Worm (Caenorhabditis elegans) whole organism, young adult: Measurements from ENCODE around the gene C05G5.1.

Experiments used
- B0035.1 ChIP-seq: sonication (generic microtip); optimal IDR thresholded peaks from 2 replicates; lab custom pipeline; 2016; ENCODE audit warnings: missing genetic modification characterization, mild to moderate bottlenecking, missing compliant biosample characterization, missing genotype, missing genetic modification reagents
- B0261.1 ChIP-seq: sonication (generic microtip); optimal IDR thresholded peaks from 2 replicates; lab custom pipeline; 2016; ENCODE audit warnings: mild to moderate bottlenecking, missing genetic modification characterization, moderate library complexity, missing compliant biosample characterization
- B0336.3 ChIP-seq: fragments of 200-800 bp; sonication (Bioruptor generic); IDR thresholded peaks from 2 replicates; pipeline ENCODE4 v1.3.6; 2022; ENCODE audit warnings: missing genetic modification characterization, missing compliant biosample characterization
- D2030.7 ChIP-seq: fragments of 200-800 bp; sonication (Bioruptor generic); IDR thresholded peaks from 2 replicates; pipeline ENCODE4 v1.3.6; 2022; ENCODE audit warnings: missing genetic modification reagents, missing genetic modification characterization, missing compliant biosample characterization
- F10E7.11 ChIP-seq: sonication (generic microtip); optimal IDR thresholded peaks from 2 replicates; lab custom pipeline; 2017; ENCODE audit warnings: mild to moderate bottlenecking, missing genetic modification characterization, moderate library complexity, missing compliant biosample characterization
- ZK185.1 ChIP-seq: sonication (generic microtip); optimal IDR thresholded peaks from 2 replicates; lab custom pipeline; 2016; ENCODE audit warnings: mild to moderate bottlenecking, missing genetic modification characterization, missing compliant biosample characterization; ENCODE audit not compliant: poor library complexity, severe bottlenecking
- aptf-2 ChIP-seq: fragments of 200-800 bp; sonication (Bioruptor generic); conservative IDR thresholded peaks from 2 replicates; pipeline ENCODE4 v1.3.6; 2022; ENCODE audit warnings: missing genetic modification reagents, missing genetic modification characterization, missing compliant biosample characterization
- ceh-100 ChIP-seq: fragments of 200-800 bp; sonication (Bioruptor generic); IDR thresholded peaks from 2 replicates; pipeline ENCODE4 v1.3.6; 2022; ENCODE audit warnings: missing genetic modification reagents, missing genetic modification characterization, missing compliant biosample characterization
- ceh-91 ChIP-seq: fragments of 200-800 bp; sonication (Bioruptor generic); IDR thresholded peaks from 2 replicates; pipeline ENCODE4 v1.3.6; 2022; ENCODE audit warnings: missing genetic modification reagents, missing genetic modification characterization, missing compliant biosample characterization
- chd-7 ChIP-seq: sonication (generic microtip); optimal IDR thresholded peaks from 2 replicates; lab custom pipeline; 2016; ENCODE audit warnings: mild to moderate bottlenecking, missing genetic modification characterization, moderate library complexity, missing compliant biosample characterization
- die-1 ChIP-seq: sonication (generic microtip); optimal IDR thresholded peaks from 2 replicates; lab custom pipeline; 2016; ENCODE audit warnings: missing genotype, mild to moderate bottlenecking, missing genetic modification characterization, missing compliant biosample characterization
- dox-1 ChIP-seq: fragments of 200-800 bp; sonication (Bioruptor generic); IDR thresholded peaks from 2 replicates; pipeline ENCODE4 v1.3.6; 2022; ENCODE audit warnings: missing genetic modification reagents, missing genetic modification characterization, missing compliant biosample characterization
- egl-18 ChIP-seq: fragments of 200-800 bp; sonication (Bioruptor generic); IDR thresholded peaks from 2 replicates; pipeline ENCODE4 v1.3.6; 2022; ENCODE audit warnings: missing genetic modification reagents, missing genetic modification characterization, missing compliant biosample characterization
- egrh-3 ChIP-seq: fragments of 200-800 bp; sonication (Bioruptor generic); IDR thresholded peaks from 2 replicates; pipeline ENCODE4 v1.3.6; 2022; ENCODE audit warnings: missing genetic modification reagents, missing genetic modification characterization, missing compliant biosample characterization
- ekl-4 ChIP-seq: fragments of 200-800 bp; sonication (Bioruptor generic); IDR thresholded peaks from 2 replicates; pipeline ENCODE4 v1.3.6; 2022; ENCODE audit warnings: missing genetic modification reagents, missing genetic modification characterization, missing compliant biosample characterization
- hlh-12 ChIP-seq: sonication (generic microtip); optimal IDR thresholded peaks from 2 replicates; lab custom pipeline; 2016; ENCODE audit warnings: missing genetic modification characterization, missing compliant biosample characterization
- hlh-26 ChIP-seq: fragments of 200-800 bp; sonication (Bioruptor generic); conservative IDR thresholded peaks from 2 replicates; pipeline ENCODE4 v1.3.6; 2022; ENCODE audit warnings: missing genetic modification reagents, missing genetic modification characterization, missing compliant biosample characterization
- let-607 ChIP-seq, 2 experiments: fragments of 200-800 bp in 1 of 2; sonication (Bioruptor generic) in 1 of 2; sonication (generic microtip) in 1 of 2; optimal IDR thresholded peaks; 2 replicates each; lab custom pipeline; 2016 to 2018; ENCODE audit warnings: mild to moderate bottlenecking in 2 of 2, missing compliant biosample characterization in 2 of 2, missing genetic modification characterization in 2 of 2, moderate library complexity in 2 of 2, missing genotype in 1 of 2
- lin-35 ChIP-seq, 3 experiments: fragments of 150-350 bp in 2 of 3; sonication (generic microtip) in 1 of 3; optimal IDR thresholded peaks; 2 replicates each; lab custom pipeline; 2014 to 2018; ENCODE audit warnings: missing biosample characterization in 3 of 3, missing genetic modification characterization in 3 of 3, missing genetic modification reagents in 3 of 3
- lin-54 ChIP-seq: fragments of 200-800 bp; sonication (Bioruptor generic); optimal IDR thresholded peaks from 2 replicates; lab custom pipeline; 2018; ENCODE audit warnings: mild to moderate bottlenecking, missing genetic modification characterization, missing compliant biosample characterization
- lsy-27 ChIP-seq: sonication (generic microtip); optimal IDR thresholded peaks from 2 replicates; lab custom pipeline; 2017; ENCODE audit warnings: missing genetic modification characterization, mild to moderate bottlenecking, missing compliant biosample characterization, antibody characterized with exemption, missing genotype, borderline replicate concordance; ENCODE audit not compliant: insufficient read depth
- mcd-1 ChIP-seq: fragments of 200-800 bp; sonication (Bioruptor generic); IDR thresholded peaks from 2 replicates; pipeline ENCODE4 v1.3.6; 2022; ENCODE audit warnings: missing genetic modification reagents, missing genetic modification characterization, missing compliant biosample characterization
- mel-28 ChIP-seq: sonication (generic microtip); optimal IDR thresholded peaks from 2 replicates; lab custom pipeline; 2016; ENCODE audit warnings: borderline replicate concordance, mild to moderate bottlenecking, missing genetic modification characterization, missing compliant biosample characterization
- mes-4 ChIP-seq: sonication (generic microtip); optimal IDR thresholded peaks from 2 replicates; lab custom pipeline; 2016; ENCODE audit warnings: missing genotype, missing genetic modification characterization, missing compliant biosample characterization
- nhr-120 ChIP-seq: fragments of 200-800 bp; sonication (Bioruptor generic); IDR thresholded peaks from 2 replicates; pipeline ENCODE4 v1.3.6; 2022; ENCODE audit warnings: missing genetic modification characterization, missing compliant biosample characterization
- pbrm-1 ChIP-seq: fragments of 200-800 bp; sonication (Bioruptor generic); IDR thresholded peaks from 2 replicates; pipeline ENCODE4 v1.3.6; 2022; ENCODE audit warnings: missing genetic modification reagents, missing genetic modification characterization, missing compliant biosample characterization
- rcor-1 ChIP-seq: fragments of 200-800 bp; sonication (Bioruptor generic); IDR thresholded peaks from 2 replicates; pipeline ENCODE4 v1.3.6; 2022; ENCODE audit warnings: missing genetic modification reagents, missing genetic modification characterization, missing compliant biosample characterization
- snpc-1.3 ChIP-seq: sonication (generic microtip); optimal IDR thresholded peaks from 2 replicates; lab custom pipeline; 2017; ENCODE audit warnings: missing genetic modification characterization, mild to moderate bottlenecking, missing compliant biosample characterization, antibody characterized with exemption, moderate library complexity, missing genotype, missing genetic modification reagents; ENCODE audit not compliant: insufficient read depth
- snpc-3.4 ChIP-seq: sonication (generic microtip); optimal IDR thresholded peaks from 2 replicates; lab custom pipeline; 2017; ENCODE audit warnings: missing genetic modification characterization, mild to moderate bottlenecking, missing compliant biosample characterization, antibody characterized with exemption, moderate library complexity, missing genotype, missing genetic modification reagents
- snpc-4 ChIP-seq, 5 experiments: fragments of 150-350 bp in 1 of 5; sonication (generic microtip) in 4 of 5; optimal IDR thresholded peaks; 2 replicates each; lab custom pipeline; 2014 to 2018; ENCODE audit warnings: missing genetic modification characterization in 5 of 5, missing biosample characterization in 3 of 5, antibody characterized with exemption in 2 of 5, mild to moderate bottlenecking in 2 of 5, missing compliant biosample characterization in 2 of 5, missing genotype in 2 of 5, moderate library complexity in 2 of 5, missing genetic modification reagents in 1 of 5
- tbp1 ChIP-seq: fragments of 200-800 bp; sonication (Bioruptor generic); optimal IDR thresholded peaks from 2 replicates; lab custom pipeline; 2018; ENCODE audit warnings: mild to moderate bottlenecking, missing genetic modification characterization, missing compliant biosample characterization
- unc-62 ChIP-seq: fragments of 150-350 bp; optimal IDR thresholded peaks from 2 replicates; lab custom pipeline; 2014; ENCODE audit warnings: missing biosample characterization, missing genetic modification reagents, missing genetic modification characterization
- zfh-2 ChIP-seq: fragments of 200-800 bp; sonication (Bioruptor generic); conservative IDR thresholded peaks from 2 replicates; pipeline ENCODE4 v1.3.6; 2022; ENCODE audit warnings: missing genetic modification reagents, missing genetic modification characterization, missing compliant biosample characterization

Gene C05G5.1

DNA sequence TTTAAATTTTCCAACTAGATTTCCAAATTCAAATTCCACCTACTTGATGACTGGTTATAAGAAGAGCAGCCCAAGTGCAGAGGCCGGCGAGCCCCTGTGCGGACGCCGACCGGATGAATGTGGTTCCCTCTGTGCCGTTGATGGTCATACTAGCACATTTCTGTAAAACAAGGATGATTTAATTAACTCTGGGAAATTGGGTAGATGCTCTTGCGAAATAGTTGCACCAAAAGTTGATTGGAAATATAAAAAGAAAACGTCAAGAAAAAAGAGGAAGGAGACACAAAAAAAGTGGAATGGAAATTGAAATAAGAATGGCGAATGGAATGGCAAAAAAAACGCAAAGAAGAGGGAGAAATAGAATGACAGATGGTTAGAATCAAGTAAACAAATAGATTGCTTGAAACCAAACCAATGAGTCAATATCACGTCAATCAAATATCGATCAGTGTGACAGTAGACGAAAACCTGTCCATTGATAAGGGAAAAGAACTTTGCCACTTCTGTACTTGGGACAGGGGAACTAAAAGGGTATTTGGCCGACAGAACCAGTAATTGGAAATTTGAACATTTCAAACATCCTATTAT is 33.1 kb downstream of the C05G5.1 start, which contains the start of gene tmem-184 (continued):
- TF ChIP-seq lsy-27 (tag; lab: Kevin White, UChicago): no peak
- TF ChIP-seq chd-7 (tag; lab: Kevin White, UChicago): peak; percentile 51
- no peak for TF ChIP-seq B0035.1 (tag; lab: Kevin White, UChicago)
- TF ChIP-seq egrh-3 (GFP tag; lab: Robert Waterston, UW): no peak
- TF ChIP-seq dox-1 (GFP tag; lab: Robert Waterston, UW): peak; percentile 31; the same call in 1 of the 2 replicates
- TF ChIP-seq tbp1 (GFP tag; lab: Kevin White, UChicago): peak; percentile 31
- TF ChIP-seq ceh-100: no peak
- TF ChIP-seq let-607 (tag; optimal IDR thresholded peaks at IDR 0.05; lab: Kevin White, UChicago): peak; percentile 79 to 86
- peak; percentile 36; the same call in 1 of the 2 replicates for TF ChIP-seq ekl-4 (GFP tag; lab: Robert Waterston, UW)
- peak; percentile 39 for TF ChIP-seq lin-54 (GFP tag; lab: Kevin White, UChicago)
- TF ChIP-seq unc-62 (GFP tag; lab: Kevin White, UChicago): peak; percentile 97
- TF ChIP-seq ZK185.1 (tag; lab: Kevin White, UChicago): peak; percentile 45
- peak; percentile 36; the same call in 1 of the 2 replicates for TF ChIP-seq B0336.3

DNA sequence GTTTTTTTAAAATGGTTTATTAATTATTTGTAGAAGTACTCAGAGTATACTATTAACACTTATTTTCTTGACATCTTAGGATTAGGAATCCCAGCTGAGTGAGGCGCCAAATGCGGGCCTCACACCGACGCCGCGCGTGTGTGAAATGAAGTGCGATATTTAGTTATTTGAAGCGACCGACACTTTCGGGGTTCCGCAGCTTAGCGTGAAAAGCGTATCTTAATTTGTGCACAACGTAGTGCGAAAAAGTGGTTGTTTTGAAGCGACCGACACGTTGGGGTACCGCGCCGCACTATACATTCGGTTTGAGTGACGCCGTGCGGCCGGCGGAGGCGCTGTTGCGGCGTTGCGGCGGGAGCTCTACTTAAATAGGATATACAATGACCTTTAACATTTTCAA is 35.0 kb downstream of the C05G5.1 start:
- TF ChIP-seq mes-4 (no peak), snpc-4 (GFP tag; optimal IDR thresholded peaks at IDR 0.05; lab: Kevin White, UChicago) (no peak), snpc-4 (tag; optimal IDR thresholded peaks at IDR 0.05; lab: Kevin White, UChicago) (peak in 2 of 4 experiments; percentile 68 to 80)

DNA sequence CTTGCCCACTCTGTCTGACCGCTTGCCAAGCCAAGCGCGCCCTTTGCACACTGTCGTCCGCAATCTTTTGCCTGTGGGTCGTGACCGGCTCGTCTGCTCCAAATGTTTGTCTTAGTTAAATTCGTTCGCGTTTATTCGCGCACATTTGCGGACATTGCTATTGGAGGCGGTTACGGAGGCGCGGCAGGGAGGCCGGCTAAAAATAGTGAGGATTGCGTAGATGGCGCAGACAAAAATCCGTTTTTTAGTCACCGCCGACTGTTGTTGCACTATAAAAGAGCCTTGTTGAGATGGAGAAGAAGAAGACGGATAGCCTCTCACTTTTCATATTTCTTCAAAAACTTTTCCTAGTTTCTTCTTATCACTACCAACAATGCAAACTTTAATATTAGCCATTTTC is 38.4 kb downstream of the C05G5.1 start, which contains the start of gene F40E10.5:
F40E10.5 (plus strand) TSS at position 301 of the 400 bp plus-strand sequence.
- TF ChIP-seq lin-35 (GFP tag; optimal IDR thresholded peaks at IDR 0.05; lab: Kevin White, UChicago) (no peak), rcor-1 (no peak), zfh-2 (GFP tag; lab: Robert Waterston, UW) (peak; percentile 63)

DNA sequence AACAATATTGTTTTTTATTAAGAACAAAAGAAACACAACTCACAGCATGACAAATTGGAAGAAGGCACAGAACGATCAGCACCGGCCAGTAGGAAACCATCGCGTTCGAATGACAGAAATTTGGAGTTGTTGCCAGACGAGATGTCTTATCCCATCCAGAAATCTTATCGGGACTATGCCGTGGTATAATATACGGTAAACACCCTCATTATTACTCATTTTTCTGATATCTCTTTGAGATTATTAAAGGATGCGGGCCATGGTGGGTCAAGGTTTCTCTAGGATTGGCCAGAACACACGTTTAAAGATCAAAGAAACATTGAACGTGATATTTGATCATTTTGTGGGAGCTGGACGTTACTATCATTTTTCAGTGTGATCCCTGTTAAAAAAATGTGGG is 40.1 kb downstream of the C05G5.1 start, which contains the start of gene hch-1:
hch-1 (minus strand) TSS at position 112 of the 400 bp plus-strand sequence.
- TF ChIP-seq hlh-26: no peak
- no peak for TF ChIP-seq egl-18
- no peak for TF ChIP-seq rcor-1
- TF ChIP-seq hlh-12: no peak
- no peak for TF ChIP-seq B0261.1 (tag; lab: Kevin White, UChicago)
- TF ChIP-seq pbrm-1 (GFP tag; lab: Robert Waterston, UW): no peak
- TF ChIP-seq mcd-1: no peak
- TF ChIP-seq F10E7.11 (tag; lab: Kevin White, UChicago): no peak
- no peak for TF ChIP-seq egrh-3 (GFP tag; lab: Robert Waterston, UW)
- no peak for TF ChIP-seq D2030.7
- TF ChIP-seq ceh-91: no peak
- TF ChIP-seq nhr-120 (GFP tag; lab: Robert Waterston, UW): no peak
- TF ChIP-seq tbp1 (GFP tag; lab: Kevin White, UChicago): no peak
- no peak for TF ChIP-seq snpc-1.3 (tag; lab: Kevin White, UChicago)
- TF ChIP-seq die-1 (tag; lab: Kevin White, UChicago): no peak
- TF ChIP-seq aptf-2 (GFP tag; lab: Robert Waterston, UW): no peak
- no peak for TF ChIP-seq snpc-3.4 (tag; lab: Kevin White, UChicago)
- no peak for TF ChIP-seq mel-28 (tag; lab: Kevin White, UChicago)
